Worm (Caenorhabditis elegans): Measurements from ENCODE around the gene gst-23.

Gene gst-23

ce11 chrV:3200323-3200722 is 42.8 kb upstream of the gst-23 start, which contains the start of gene K08D9.4:
Gene K08D9.4, minus strand, starts transcription at chrV:3200423.
- no peak for TF ChIP-seq unc-62 (GFP tag; optimal IDR thresholded peaks at IDR 0.05)

ce11 chrV:3204433-3204832 is 38.7 kb upstream of the gst-23 start:
- no peak for TF ChIP-seq nhr-23 (tag; optimal IDR thresholded peaks at IDR 0.05)
- no peak for TF ChIP-seq lsy-12 (tag; optimal IDR thresholded peaks at IDR 0.05)
- no peak for TF ChIP-seq lin-39 (tag; optimal IDR thresholded peaks at IDR 0.05)
- TF ChIP-seq nhr-237 (tag; optimal IDR thresholded peaks at IDR 0.05) = no peak
- TF ChIP-seq R02D3.7 (tag; optimal IDR thresholded peaks at IDR 0.05) = no peak
- no peak for TF ChIP-seq ceh-9 (tag; optimal IDR thresholded peaks at IDR 0.05)
- TF ChIP-seq aly-2 (tag; optimal IDR thresholded peaks at IDR 0.05) = no peak
- no peak for TF ChIP-seq nhr-25 (tag; optimal IDR thresholded peaks at IDR 0.05)
- no peak for TF ChIP-seq jun-1 (tag; optimal IDR thresholded peaks at IDR 0.05)
- TF ChIP-seq ceh-82 (tag; optimal IDR thresholded peaks at IDR 0.05) = no peak
- TF ChIP-seq pqm-1 (tag; optimal IDR thresholded peaks at IDR 0.05) = no peak
- TF ChIP-seq pha-4 (tag; optimal IDR thresholded peaks at IDR 0.05) = no peak

- TF ChIP-seq pqm-1 (tag; optimal IDR thresholded peaks at IDR 0.05) = no peak
- TF ChIP-seq nhr-67 (tag; optimal IDR thresholded peaks at IDR 0.05) = no peak
- no peak for TF ChIP-seq ztf-4 (tag; optimal IDR thresholded peaks at IDR 0.05)
Observed at ce11 chrV:3208940-3209339, 34.1 kb upstream of the gst-23 start.

ce11 chrV:3210147-3210546 is 32.9 kb upstream of the gst-23 start, which contains the start of gene apx-1:
Gene apx-1, plus strand, starts transcription at chrV:3210196.
- TF ChIP-seq nhr-11 (tag; optimal IDR thresholded peaks at IDR 0.05) (no peak), R02D3.7 (tag; optimal IDR thresholded peaks at IDR 0.05) (no peak), egl-27 (tag; optimal IDR thresholded peaks at IDR 0.05) (no peak), ceh-82 (tag; optimal IDR thresholded peaks at IDR 0.05) (no peak), nhr-28 (tag; optimal IDR thresholded peaks at IDR 0.05) (no peak), nhr-76 (tag; optimal IDR thresholded peaks at IDR 0.05) (no peak), fos-1 (tag; optimal IDR thresholded peaks at IDR 0.05) (no peak), tbx-2 (tag; optimal IDR thresholded peaks at IDR 0.05) (no peak), pha-4 (tag; optimal IDR thresholded peaks at IDR 0.05) (no peak), mml-1 (tag; optimal IDR thresholded peaks at IDR 0.05) (no peak), skn-1 (tag; optimal IDR thresholded peaks at IDR 0.05) (no peak), zag-1 (tag; optimal IDR thresholded peaks at IDR 0.05) (no peak), ZK546.5 (tag; optimal IDR thresholded peaks at IDR 0.05) (no peak), fkh-10 (GFP tag; optimal IDR thresholded peaks at IDR 0.05) (no peak)

ce11 chrV:3218604-3219003 is 24.5 kb upstream of the gst-23 start:
- no peak for TF ChIP-seq ztf-11 (tag; optimal IDR thresholded peaks at IDR 0.05)
- no peak for TF ChIP-seq eor-1 (tag; optimal IDR thresholded peaks at IDR 0.05)
- TF ChIP-seq mml-1 (tag; optimal IDR thresholded peaks at IDR 0.05) = no peak
- TF ChIP-seq elt-1 (tag; optimal IDR thresholded peaks at IDR 0.05) = no peak
- no peak for TF ChIP-seq skn-1 (tag; optimal IDR thresholded peaks at IDR 0.05)
- no peak for TF ChIP-seq pqm-1 (tag; optimal IDR thresholded peaks at IDR 0.05)
- no peak for TF ChIP-seq ZK546.5 (tag; optimal IDR thresholded peaks at IDR 0.05)

- TF ChIP-seq ZK546.5 (tag; optimal IDR thresholded peaks at IDR 0.05) = no peak
- TF ChIP-seq fkh-10 (GFP tag; optimal IDR thresholded peaks at IDR 0.05) = no peak
- TF ChIP-seq mdl-1 (tag; optimal IDR thresholded peaks at IDR 0.05) = no peak
- no peak for TF ChIP-seq fos-1 (tag; optimal IDR thresholded peaks at IDR 0.05)
Observed at ce11 chrV:3227373-3227772, 15.7 kb upstream of the gst-23 start, which contains the start of gene K08D9.2. Gene K08D9.2, plus strand, starts transcription at chrV:3227673.

ce11 chrV:3230150-3230549 is 12.9 kb upstream of the gst-23 start:
- TF ChIP-seq ztf-11 (tag; optimal IDR thresholded peaks at IDR 0.05) (no peak), egl-5 (tag; optimal IDR thresholded peaks at IDR 0.05) (no peak), R02D3.7 (tag; optimal IDR thresholded peaks at IDR 0.05) (no peak), pha-4 (tag; optimal IDR thresholded peaks at IDR 0.05) (no peak), zag-1 (tag; optimal IDR thresholded peaks at IDR 0.05) (no peak), lin-15B (tag; optimal IDR thresholded peaks at IDR 0.05) (no peak), nhr-76 (tag; optimal IDR thresholded peaks at IDR 0.05) (no peak), ama-1 (optimal IDR thresholded peaks at IDR 0.05) (no peak), elt-1 (tag; optimal IDR thresholded peaks at IDR 0.05) (no peak), lin-39 (tag; optimal IDR thresholded peaks at IDR 0.05) (no peak), nhr-11 (tag; optimal IDR thresholded peaks at IDR 0.05) (no peak), unc-62 (GFP tag; optimal IDR thresholded peaks at IDR 0.05) (no peak), elt-2 (tag; optimal IDR thresholded peaks at IDR 0.05) (no peak), unc-39 (tag; optimal IDR thresholded peaks at IDR 0.05) (no peak)
